Fruit fly (Drosophila melanogaster) whole organism, adult: Measurements from ENCODE around the gene CG5934.

Experiments used
- CG11617 ChIP-seq: fragments of 200-800 bp; sonication (Bioruptor generic); optimal IDR thresholded peaks from 2 replicates; lab custom pipeline; 2017; ENCODE audit warnings: mild to moderate bottlenecking, missing biosample characterization, missing genetic modification reagents, missing genetic modification characterization
- CG12768 ChIP-seq: fragments of 200-800 bp; sonication (Bioruptor generic); optimal IDR thresholded peaks from 2 replicates; lab custom pipeline; 2017; ENCODE audit warnings: missing biosample characterization, missing genetic modification characterization, mild to moderate bottlenecking, moderate library complexity, missing genetic modification reagents
- CG1620 ChIP-seq: fragments of 200-800 bp; sonication (Bioruptor generic); optimal IDR thresholded peaks from 2 replicates; lab custom pipeline; 2016; ENCODE audit warnings: missing biosample characterization, missing genetic modification characterization
- CG7045 ChIP-seq: fragments of 200-800 bp; sonication (Bioruptor generic); optimal IDR thresholded peaks from 2 replicates; lab custom pipeline; 2017; ENCODE audit warnings: missing biosample characterization, mild to moderate bottlenecking, missing genetic modification characterization
- CG7101 ChIP-seq: fragments of 200-800 bp; sonication (Bioruptor generic); optimal IDR thresholded peaks from 2 replicates; lab custom pipeline; 2018; ENCODE audit warnings: missing biosample characterization, mild to moderate bottlenecking, missing genetic modification characterization, moderate library complexity
- Mnt ChIP-seq: fragments of 200-800 bp; sonication (Bioruptor generic); optimal IDR thresholded peaks from 2 replicates; lab custom pipeline; 2016; ENCODE audit warnings: missing biosample characterization, mild to moderate bottlenecking, missing genetic modification characterization
- cic ChIP-seq: fragments of 200-800 bp; sonication (Bioruptor generic); optimal IDR thresholded peaks from 2 replicates; lab custom pipeline; 2017; ENCODE audit warnings: missing biosample characterization, mild to moderate bottlenecking, missing genetic modification characterization, moderate library complexity
- kay ChIP-seq: fragments of 200-800 bp; sonication (Bioruptor generic); peaks from one replicate; lab custom pipeline; 2016; ENCODE audit warnings: missing biosample characterization, missing genetic modification characterization, borderline replicate concordance
- ovo ChIP-seq: fragments of 200-800 bp; sonication (Bioruptor generic); optimal IDR thresholded peaks from 2 replicates; lab custom pipeline; 2016; ENCODE audit warnings: missing biosample characterization, missing genetic modification characterization
- pad ChIP-seq: fragments of 200-800 bp; sonication (Bioruptor generic); optimal IDR thresholded peaks from 3 replicates; lab custom pipeline; 2017; ENCODE audit warnings: missing biosample characterization, missing genetic modification characterization, mild to moderate bottlenecking, moderate library complexity, missing genetic modification reagents

DNA sequence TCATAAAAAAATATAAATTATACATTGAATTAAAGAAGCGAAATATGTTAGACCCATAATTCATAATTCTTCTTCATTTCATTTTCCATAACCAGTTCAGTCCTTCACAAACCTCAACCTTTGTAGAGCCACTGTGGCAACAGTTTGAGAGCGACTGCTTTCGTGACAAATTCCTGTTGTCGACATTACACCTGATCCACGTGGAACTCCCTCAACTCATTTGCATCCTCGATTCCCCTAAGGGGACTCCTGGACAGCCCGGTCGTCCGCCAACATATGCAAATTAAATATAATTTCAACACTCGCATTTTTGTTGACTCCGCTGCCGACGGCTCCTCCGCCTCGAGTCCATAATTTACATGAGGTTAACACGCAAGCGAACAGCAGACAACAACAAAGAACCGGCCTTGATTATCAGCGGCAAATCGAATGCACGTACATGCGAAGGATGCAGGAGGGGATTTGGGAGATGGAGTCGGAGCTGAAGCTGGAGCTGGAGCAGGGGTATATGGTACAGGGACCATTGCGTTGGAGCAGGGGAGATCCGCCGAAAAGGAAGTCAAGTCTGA is 47.3 kb upstream of the CG5934 start:
- TF ChIP-seq cic (GFP tag; lab: Kevin White, UChicago) (no peak), kay (GFP tag; lab: Kevin White, UChicago) (no peak), CG7101 (tag; lab: Kevin White, UChicago) (no peak), ovo (GFP tag; lab: Kevin White, UChicago) (no peak), pad (GFP tag; lab: Kevin White, UChicago) (no peak), CG1620 (GFP tag; lab: Kevin White, UChicago) (no peak), CG11617 (no peak), Mnt (GFP tag; lab: Kevin White, UChicago) (no peak), CG7045 (GFP tag; lab: Kevin White, UChicago) (no peak), CG12768 (GFP tag; lab: Kevin White, UChicago) (no peak)
